ENCODE assay signal across 1 fruit fly cellular context in genomic region chr2L:19134814-19135523, dm6.
TF ChIP-seq lines count a peak whose summit lies in the region.

Polr1D (minus strand) TSS chr2L:19135233.

TF ChIP-seq in whole organism, embryonic, 481 proteins besides CTCF, POLR2A, EP300 and RAD21 (continued from another document):
- peak; percentile 54 for TF ChIP-seq CG12299 (tag; optimal IDR thresholded peaks at IDR 0.05; lab: Kevin White, UChicago)
- no peak for TF ChIP-seq croc (GFP tag; conservative IDR thresholded peaks at IDR 0.05; lab: Robert Waterston, UW)
- no peak for TF ChIP-seq CG15601 (tag; optimal IDR thresholded peaks at IDR 0.05; lab: Kevin White, UChicago)
- peak; percentile 13; the same call in 1 of the 2 replicates for TF ChIP-seq HLH3B (GFP tag; IDR thresholded peaks at IDR 0.05; lab: Robert Waterston, UW)
- TF ChIP-seq CG10462 (GFP tag; optimal IDR thresholded peaks at IDR 0.05; lab: Kevin White, UChicago), result no peak
- no peak for TF ChIP-seq CG7987 (GFP tag; optimal IDR thresholded peaks at IDR 0.05; lab: Kevin White, UChicago)
- no peak for TF ChIP-seq Aef1 (GFP tag; IDR thresholded peaks at IDR 0.05; lab: Robert Waterston, UW)
- no peak for TF ChIP-seq CG13624 (GFP tag; optimal IDR thresholded peaks at IDR 0.05; lab: Kevin White, UChicago)
- TF ChIP-seq danr (GFP tag; IDR thresholded peaks at IDR 0.05; lab: Robert Waterston, UW), result no peak
- peak; percentile 52 for TF ChIP-seq sd (tag; optimal IDR thresholded peaks at IDR 0.05; lab: Kevin White, UChicago)
- no peak for TF ChIP-seq schlank (tag; optimal IDR thresholded peaks at IDR 0.05; lab: Kevin White, UChicago)
- TF ChIP-seq vfl (GFP tag; optimal IDR thresholded peaks at IDR 0.05; lab: Kevin White, UChicago), result no peak
- TF ChIP-seq CG15011 (GFP tag; optimal IDR thresholded peaks at IDR 0.05; lab: Kevin White, UChicago), result no peak
- peak; percentile 15 for TF ChIP-seq CG8290 (GFP tag; optimal IDR thresholded peaks at IDR 0.05; lab: Kevin White, UChicago)
- peak; percentile 18 to 50 for TF ChIP-seq CG8290 (tag; optimal IDR thresholded peaks at IDR 0.05; lab: Kevin White, UChicago)
- no peak for TF ChIP-seq zfh1 (GFP tag; IDR thresholded peaks at IDR 0.05; lab: Robert Waterston, UW)
- TF ChIP-seq CG1233 (GFP tag; optimal IDR thresholded peaks at IDR 0.05; lab: Kevin White, UChicago), result no peak
- no peak for TF ChIP-seq B-H1 (GFP tag; IDR thresholded peaks at IDR 0.05; lab: Robert Waterston, UW)
- TF ChIP-seq CG32767 (GFP tag; IDR thresholded peaks at IDR 0.05; lab: Robert Waterston, UW), result peak; percentile 83
- TF ChIP-seq Nf-YC (tag; optimal IDR thresholded peaks at IDR 0.05; lab: Kevin White, UChicago), result peak; percentile 3
- TF ChIP-seq mld (GFP tag; IDR thresholded peaks at IDR 0.05; lab: Robert Waterston, UW; ENCODE audit: partially characterized antibody), result no peak
- TF ChIP-seq NfI (GFP tag; optimal IDR thresholded peaks at IDR 0.05; lab: Kevin White, UChicago), result no peak
- TF ChIP-seq nerfin-1 (tag; optimal IDR thresholded peaks at IDR 0.05; lab: Kevin White, UChicago), result peak; percentile 61
- TF ChIP-seq ara (GFP tag; IDR thresholded peaks at IDR 0.05; lab: Robert Waterston, UW), result peak; percentile 41; the same call in 1 of the 2 replicates
- TF ChIP-seq Atf-2 (GFP tag; optimal IDR thresholded peaks at IDR 0.05; lab: Kevin White, UChicago), result no peak
- no peak for TF ChIP-seq CG10366 (GFP tag; IDR thresholded peaks at IDR 0.05; lab: Robert Waterston, UW)
- no peak for TF ChIP-seq slp2 (GFP tag; optimal IDR thresholded peaks at IDR 0.05; lab: Kevin White, UChicago)
- no peak for TF ChIP-seq gt (GFP tag; IDR thresholded peaks at IDR 0.05; lab: Robert Waterston, UW)
- no peak for TF ChIP-seq shn (GFP tag; optimal IDR thresholded peaks at IDR 0.05; lab: Kevin White, UChicago)
- TF ChIP-seq ash1 (GFP tag; optimal IDR thresholded peaks at IDR 0.05; lab: Kevin White, UChicago), result peak; percentile 66
- TF ChIP-seq CG11723 (GFP tag; optimal IDR thresholded peaks at IDR 0.05; lab: Kevin White, UChicago), result no peak
- peak; percentile 28 for TF ChIP-seq lab (GFP tag; optimal IDR thresholded peaks at IDR 0.05; lab: Kevin White, UChicago)
- TF ChIP-seq CG6689 (GFP tag; IDR thresholded peaks at IDR 0.05; lab: Robert Waterston, UW), result no peak
- TF ChIP-seq phol (tag; optimal IDR thresholded peaks at IDR 0.05; lab: Kevin White, UChicago), result peak; percentile 1
- no peak for TF ChIP-seq Sry-β (GFP tag; optimal IDR thresholded peaks at IDR 0.05; lab: Kevin White, UChicago)
- no peak for TF ChIP-seq CG31441 (GFP tag; IDR thresholded peaks at IDR 0.05; lab: Robert Waterston, UW)
- no peak for TF ChIP-seq ac (GFP tag; optimal IDR thresholded peaks at IDR 0.05; lab: Kevin White, UChicago)
- no peak for TF ChIP-seq tgo (GFP tag; IDR thresholded peaks at IDR 0.05; lab: Robert Waterston, UW)
- no peak for TF ChIP-seq tx (GFP tag; optimal IDR thresholded peaks at IDR 0.05; lab: Kevin White, UChicago)
- TF ChIP-seq Myb (GFP tag; optimal IDR thresholded peaks at IDR 0.05; lab: Kevin White, UChicago), result no peak
- TF ChIP-seq zfh2 (GFP tag; optimal IDR thresholded peaks at IDR 0.05; lab: Kevin White, UChicago), result no peak
- no peak for TF ChIP-seq H2.0 (GFP tag; IDR thresholded peaks at IDR 0.05; lab: Robert Waterston, UW)
- TF ChIP-seq Doc2 (GFP tag; IDR thresholded peaks at IDR 0.05; lab: Robert Waterston, UW), result no peak
- TF ChIP-seq pnt (GFP tag; optimal IDR thresholded peaks at IDR 0.05; lab: Kevin White, UChicago), result no peak
- TF ChIP-seq her (GFP tag; optimal IDR thresholded peaks at IDR 0.05; lab: Kevin White, UChicago), result no peak
- TF ChIP-seq CG11398 (GFP tag; optimal IDR thresholded peaks at IDR 0.05; lab: Kevin White, UChicago), result no peak
- TF ChIP-seq CG16813 (GFP tag; IDR thresholded peaks at IDR 0.05; lab: Robert Waterston, UW; ENCODE audit: partially characterized antibody), result no peak
- TF ChIP-seq Dfd (GFP tag; optimal IDR thresholded peaks at IDR 0.05; lab: Kevin White, UChicago), result no peak
- TF ChIP-seq pan (optimal IDR thresholded peaks at IDR 0.05; lab: Kevin White, UChicago), result no peak
- no peak for TF ChIP-seq pan (GFP tag; optimal IDR thresholded peaks at IDR 0.05 in 1 of 2, IDR thresholded peaks at IDR 0.05 in 1 of 2)
- no peak for TF ChIP-seq CG13296 (GFP tag; optimal IDR thresholded peaks at IDR 0.05; lab: Kevin White, UChicago)
- no peak for TF ChIP-seq CG4730 (GFP tag; IDR thresholded peaks at IDR 0.05; lab: Robert Waterston, UW)
- no peak for TF ChIP-seq CG32772 (GFP tag; IDR thresholded peaks at IDR 0.05; lab: Robert Waterston, UW)
- peak; percentile 7 for TF ChIP-seq Nf-YB (GFP tag; optimal IDR thresholded peaks at IDR 0.05; lab: Kevin White, UChicago)
- TF ChIP-seq hb (GFP tag; IDR thresholded peaks at IDR 0.05; lab: Robert Waterston, UW; ENCODE audit: partially characterized antibody), result no peak
- TF ChIP-seq D (optimal IDR thresholded peaks at IDR 0.05; lab: Kevin White, UChicago), result peak; percentile 91
- TF ChIP-seq D (GFP tag; optimal IDR thresholded peaks at IDR 0.05; lab: Kevin White, UChicago), result no peak
- TF ChIP-seq CG7963 (GFP tag; IDR thresholded peaks at IDR 0.05; lab: Robert Waterston, UW; ENCODE audit: partially characterized antibody), result no peak
- peak; percentile 47 for TF ChIP-seq dm (GFP tag; optimal IDR thresholded peaks at IDR 0.05; lab: Kevin White, UChicago)
- TF ChIP-seq pho (GFP tag; optimal IDR thresholded peaks at IDR 0.05; lab: Kevin White, UChicago), result no peak
- TF ChIP-seq CG4854 (GFP tag; optimal IDR thresholded peaks at IDR 0.05; lab: Kevin White, UChicago), result no peak
- TF ChIP-seq CG30431 (GFP tag; optimal IDR thresholded peaks at IDR 0.05; lab: Kevin White, UChicago), result no peak
- no peak for TF ChIP-seq CG17359 (tag; optimal IDR thresholded peaks at IDR 0.05; lab: Kevin White, UChicago)
- no peak for TF ChIP-seq CG11456 (GFP tag; IDR thresholded peaks at IDR 0.05; lab: Robert Waterston, UW)
- TF ChIP-seq pfk (GFP tag; optimal IDR thresholded peaks at IDR 0.05; lab: Kevin White, UChicago), result peak; percentile 100
- TF ChIP-seq E2f2 (GFP tag; IDR thresholded peaks at IDR 0.05; lab: Robert Waterston, UW), result peak; percentile 11; the same call in 1 of the 2 replicates
- TF ChIP-seq MTF-1 (GFP tag; optimal IDR thresholded peaks at IDR 0.05; lab: Kevin White, UChicago; ENCODE audit: borderline replicate concordance), result no peak
- TF ChIP-seq Usf (GFP tag; optimal IDR thresholded peaks at IDR 0.05; lab: Kevin White, UChicago), result no peak
- no peak; the same call in 1 of the 2 replicates for TF ChIP-seq CG32532 (GFP tag; IDR thresholded peaks at IDR 0.05; lab: Robert Waterston, UW)
- TF ChIP-seq CG17186 (GFP tag; optimal IDR thresholded peaks at IDR 0.05; lab: Kevin White, UChicago), result no peak
- TF ChIP-seq maf-S (GFP tag; optimal IDR thresholded peaks at IDR 0.05; lab: Kevin White, UChicago), result no peak
- TF ChIP-seq YL-1 (GFP tag; optimal IDR thresholded peaks at IDR 0.05; lab: Kevin White, UChicago), result no peak
- TF ChIP-seq z (GFP tag; IDR thresholded peaks at IDR 0.05; lab: Robert Waterston, UW), result peak; percentile 79
- no peak for TF ChIP-seq sc (optimal IDR thresholded peaks at IDR 0.05; lab: Kevin White, UChicago)
- no peak for TF ChIP-seq sc (GFP tag; optimal IDR thresholded peaks at IDR 0.05; lab: Kevin White, UChicago)
- no peak for TF ChIP-seq CG33213 (GFP tag; optimal IDR thresholded peaks at IDR 0.05; lab: Kevin White, UChicago)
- TF ChIP-seq Hr78 (GFP tag; optimal IDR thresholded peaks at IDR 0.05; lab: Kevin White, UChicago), result peak in 1 of 2 experiments; percentile 73
- no peak for TF ChIP-seq sim (GFP tag; IDR thresholded peaks at IDR 0.05; lab: Robert Waterston, UW)
- TF ChIP-seq jing (GFP tag; optimal IDR thresholded peaks at IDR 0.05; lab: Kevin White, UChicago), result no peak
- peak; percentile 54 for TF ChIP-seq Adf1 (GFP tag; IDR thresholded peaks at IDR 0.05; lab: Robert Waterston, UW)
- no peak for TF ChIP-seq CG9215 (GFP tag; IDR thresholded peaks at IDR 0.05; lab: Robert Waterston, UW)
- TF ChIP-seq CrebB (tag; optimal IDR thresholded peaks at IDR 0.05; lab: Kevin White, UChicago), result no peak
- TF ChIP-seq wek (GFP tag; optimal IDR thresholded peaks at IDR 0.05; lab: Kevin White, UChicago), result no peak
- TF ChIP-seq gfzf (GFP tag; optimal IDR thresholded peaks at IDR 0.05; lab: Kevin White, UChicago), result no peak
- TF ChIP-seq CG18476 (GFP tag; optimal IDR thresholded peaks at IDR 0.05; lab: Kevin White, UChicago), result no peak
- no peak for TF ChIP-seq zen (tag; optimal IDR thresholded peaks at IDR 0.05; lab: Kevin White, UChicago)
- no peak for TF ChIP-seq CG17612 (GFP tag; IDR thresholded peaks at IDR 0.05; lab: Robert Waterston, UW)
- TF ChIP-seq pum (GFP tag; optimal IDR thresholded peaks at IDR 0.05; lab: Kevin White, UChicago), result no peak
- no peak for TF ChIP-seq CG2875 (GFP tag; optimal IDR thresholded peaks at IDR 0.05; lab: Kevin White, UChicago)
- TF ChIP-seq Doc3 (GFP tag; IDR thresholded peaks at IDR 0.05; lab: Robert Waterston, UW; ENCODE audit: partially characterized antibody), result no peak
- peak; percentile 74 for TF ChIP-seq Rfx (GFP tag; IDR thresholded peaks at IDR 0.05; lab: Robert Waterston, UW)
- TF ChIP-seq CG31224 (GFP tag; IDR thresholded peaks at IDR 0.05; lab: Robert Waterston, UW), result no peak
- peak; percentile 21; the same call in 1 of the 3 replicates for TF ChIP-seq dysf (GFP tag; IDR thresholded peaks at IDR 0.05; lab: Robert Waterston, UW)
- no peak for TF ChIP-seq CG43689 (GFP tag; IDR thresholded peaks at IDR 0.05; lab: Robert Waterston, UW)
- no peak for TF ChIP-seq BtbVII (GFP tag; optimal IDR thresholded peaks at IDR 0.05; lab: Kevin White, UChicago)
- no peak for TF ChIP-seq unpg (GFP tag; optimal IDR thresholded peaks at IDR 0.05; lab: Kevin White, UChicago)
- TF ChIP-seq CG12104 (GFP tag; optimal IDR thresholded peaks at IDR 0.05; lab: Kevin White, UChicago), result no peak
- no peak for TF ChIP-seq Tbp (GFP tag; optimal IDR thresholded peaks at IDR 0.05; lab: Kevin White, UChicago)
- TF ChIP-seq CG2202 (tag; optimal IDR thresholded peaks at IDR 0.05; lab: Kevin White, UChicago), result no peak
- peak; percentile 1 for TF ChIP-seq Xbp1 (GFP tag; optimal IDR thresholded peaks at IDR 0.05; lab: Kevin White, UChicago)
- TF ChIP-seq gce (GFP tag; IDR thresholded peaks at IDR 0.05; lab: Robert Waterston, UW), result no peak
- no peak for TF ChIP-seq CG12071 (GFP tag; optimal IDR thresholded peaks at IDR 0.05; lab: Kevin White, UChicago)
- no peak; the same call in 1 of the 2 replicates for TF ChIP-seq Atf6 (GFP tag; IDR thresholded peaks at IDR 0.05; lab: Robert Waterston, UW)
- no peak for TF ChIP-seq CG10654 (GFP tag; optimal IDR thresholded peaks at IDR 0.05; lab: Kevin White, UChicago)
- TF ChIP-seq CG30403 (GFP tag; optimal IDR thresholded peaks at IDR 0.05; lab: Kevin White, UChicago), result no peak
- TF ChIP-seq pzg (GFP tag; optimal IDR thresholded peaks at IDR 0.05; lab: Kevin White, UChicago), result no peak
- TF ChIP-seq HLH4C (GFP tag; IDR thresholded peaks at IDR 0.05; lab: Robert Waterston, UW; ENCODE audit: partially characterized antibody), result no peak; the same call in 2 of the 3 replicates
- no peak for TF ChIP-seq Sry-δ (GFP tag; optimal IDR thresholded peaks at IDR 0.05; lab: Kevin White, UChicago)
- TF ChIP-seq HLHmδ (GFP tag; optimal IDR thresholded peaks at IDR 0.05; lab: Kevin White, UChicago), result peak; percentile 93
- no peak for TF ChIP-seq Hsf (GFP tag; optimal IDR thresholded peaks at IDR 0.05; lab: Kevin White, UChicago)
- TF ChIP-seq CG17385 (GFP tag; optimal IDR thresholded peaks at IDR 0.05; lab: Kevin White, UChicago), result no peak
- TF ChIP-seq Awh (GFP tag; IDR thresholded peaks at IDR 0.05; lab: Robert Waterston, UW), result no peak
- no peak for TF ChIP-seq CG6854 (GFP tag; optimal IDR thresholded peaks at IDR 0.05; lab: Kevin White, UChicago)
- peak; percentile 76 for TF ChIP-seq mirr (GFP tag; optimal IDR thresholded peaks at IDR 0.05; lab: Kevin White, UChicago)
- no peak for TF ChIP-seq CG12942 (GFP tag; optimal IDR thresholded peaks at IDR 0.05; lab: Kevin White, UChicago)
- TF ChIP-seq D19A (tag; optimal IDR thresholded peaks at IDR 0.05; lab: Kevin White, UChicago), result no peak
- TF ChIP-seq CG2678 (tag; optimal IDR thresholded peaks at IDR 0.05; lab: Kevin White, UChicago), result no peak
- TF ChIP-seq CG12155 (GFP tag; optimal IDR thresholded peaks at IDR 0.05; lab: Kevin White, UChicago), result no peak
- TF ChIP-seq CG4424 (GFP tag; optimal IDR thresholded peaks at IDR 0.05; lab: Kevin White, UChicago), result no peak
- TF ChIP-seq B-H2 (GFP tag; optimal IDR thresholded peaks at IDR 0.05; lab: Kevin White, UChicago), result no peak
- no peak for TF ChIP-seq Fer3 (tag; optimal IDR thresholded peaks at IDR 0.05; lab: Kevin White, UChicago)
- TF ChIP-seq CG10209 (GFP tag; optimal IDR thresholded peaks at IDR 0.05; lab: Kevin White, UChicago), result no peak
- TF ChIP-seq dpn (GFP tag; optimal IDR thresholded peaks at IDR 0.05; lab: Kevin White, UChicago), result no peak
- TF ChIP-seq en (GFP tag; optimal IDR thresholded peaks at IDR 0.05; lab: Kevin White, UChicago), result no peak
- no peak for TF ChIP-seq sug (tag; optimal IDR thresholded peaks at IDR 0.05; lab: Kevin White, UChicago)
- TF ChIP-seq CG31388 (GFP tag; optimal IDR thresholded peaks at IDR 0.05; lab: Kevin White, UChicago), result no peak
- TF ChIP-seq CG8944 (GFP tag; optimal IDR thresholded peaks at IDR 0.05; lab: Kevin White, UChicago), result no peak
- TF ChIP-seq eve (GFP tag; optimal IDR thresholded peaks at IDR 0.05; lab: Kevin White, UChicago), result no peak
TF ChIP-seq in whole organism, embryonic: peak in this region for 114.
